Fruit fly (Drosophila melanogaster) whole organism, embryonic: ENCODE data around the gene CHES-1-like.

ENCODE experiments used
- Atf3 ChIP-seq: fragments of 200-800 bp; sonication (Bioruptor generic); optimal IDR thresholded peaks from 3 replicates; lab custom pipeline; 2016; ENCODE audit warnings: missing biosample characterization, missing genetic modification characterization
- BtbVII ChIP-seq: fragments of 200-800 bp; sonication (Bioruptor generic); optimal IDR thresholded peaks from 3 replicates; lab custom pipeline; 2017; ENCODE audit warnings: missing biosample characterization, mild to moderate bottlenecking, missing genetic modification characterization
- CG10543 ChIP-seq: fragments of 200-800 bp; sonication (Bioruptor generic); optimal IDR thresholded peaks from 3 replicates; lab custom pipeline; 2017; ENCODE audit warnings: missing biosample characterization, mild to moderate bottlenecking, missing genetic modification characterization, moderate library complexity
- CG11085 ChIP-seq: fragments of 200-800 bp; sonication (Bioruptor generic); IDR thresholded peaks from 2 replicates; pipeline ENCODE4 v1.3.6; 2022; ENCODE audit warnings: missing biosample characterization, missing genetic modification characterization
- CG1233 ChIP-seq: fragments of 200-800 bp; sonication (Bioruptor generic); optimal IDR thresholded peaks from 4 replicates; lab custom pipeline; 2018; ENCODE audit warnings: missing biosample characterization, mild to moderate bottlenecking, missing genetic modification characterization
- CG12391 ChIP-seq: fragments of 200-800 bp; sonication (Bioruptor generic); optimal IDR thresholded peaks from 3 replicates; lab custom pipeline; 2018; ENCODE audit warnings: missing biosample characterization, mild to moderate bottlenecking, missing genetic modification characterization, moderate library complexity
- CG17359 ChIP-seq: fragments of 200-800 bp; sonication (Bioruptor generic); optimal IDR thresholded peaks from 3 replicates; lab custom pipeline; 2018; ENCODE audit warnings: missing biosample characterization, mild to moderate bottlenecking, missing genetic modification characterization, moderate library complexity
- CG17568 ChIP-seq: fragments of 200-800 bp; sonication (Bioruptor generic); optimal IDR thresholded peaks from 2 replicates; lab custom pipeline; 2018; ENCODE audit warnings: missing biosample characterization, mild to moderate bottlenecking, missing genetic modification characterization, moderate library complexity
- CG18011 ChIP-seq: fragments of 200-800 bp; sonication (Bioruptor generic); optimal IDR thresholded peaks from 2 replicates; lab custom pipeline; 2017; ENCODE audit warnings: missing biosample characterization, missing genetic modification characterization, mild to moderate bottlenecking, moderate library complexity, missing genotype
- CG2199 ChIP-seq: fragments of 200-800 bp; sonication (Bioruptor generic); IDR thresholded peaks from 3 replicates; pipeline ENCODE4 v1.3.6; 2022; ENCODE audit warnings: missing biosample characterization, missing genetic modification characterization
- CG2678 ChIP-seq: fragments of 200-800 bp; sonication (Bioruptor generic); optimal IDR thresholded peaks from 3 replicates; lab custom pipeline; 2019; ENCODE audit warnings: missing biosample characterization, mild to moderate bottlenecking, missing genetic modification characterization, moderate library complexity
- CG2889 ChIP-seq: fragments of 200-800 bp; sonication (Bioruptor generic); IDR thresholded peaks from 3 replicates; pipeline ENCODE4 v1.3.6; 2022; ENCODE audit warnings: missing biosample characterization, missing genetic modification characterization
- CG30431 ChIP-seq: fragments of 200-800 bp; sonication (Bioruptor generic); optimal IDR thresholded peaks from 2 replicates; lab custom pipeline; 2017; ENCODE audit warnings: missing biosample characterization, missing genetic modification characterization
- CG31441 ChIP-seq: fragments of 200-800 bp; sonication (Bioruptor generic); IDR thresholded peaks from 2 replicates; pipeline ENCODE4 v1.3.6; 2022; ENCODE audit warnings: missing biosample characterization, missing genetic modification characterization
- CG3163 ChIP-seq: fragments of 200-800 bp; sonication (Bioruptor generic); optimal IDR thresholded peaks from 3 replicates; lab custom pipeline; 2016; ENCODE audit warnings: missing biosample characterization, missing genetic modification characterization
- CG32532 ChIP-seq: fragments of 200-800 bp; sonication (Bioruptor generic); IDR thresholded peaks from 2 replicates; pipeline ENCODE4 v1.3.6; 2022; ENCODE audit warnings: missing biosample characterization, missing genetic modification characterization
- CG33557 ChIP-seq: fragments of 200-800 bp; sonication (Bioruptor generic); optimal IDR thresholded peaks from 2 replicates; lab custom pipeline; 2019; ENCODE audit warnings: missing biosample characterization, mild to moderate bottlenecking, missing genetic modification characterization, moderate library complexity
- CG43689 ChIP-seq: fragments of 200-800 bp; sonication (Bioruptor generic); IDR thresholded peaks from 2 replicates; pipeline ENCODE4 v1.3.6; 2022; ENCODE audit warnings: missing biosample characterization, missing genetic modification characterization
- CG6689 ChIP-seq: fragments of 200-800 bp; sonication (Bioruptor generic); IDR thresholded peaks from 2 replicates; pipeline ENCODE4 v1.3.6; 2022; ENCODE audit warnings: missing biosample characterization, missing genetic modification characterization
- Dbx ChIP-seq: fragments of 200-800 bp; sonication (Bioruptor generic); IDR thresholded peaks from 3 replicates; pipeline ENCODE4 v1.3.6; 2022; ENCODE audit warnings: missing biosample characterization, missing genetic modification characterization
- Fer3 ChIP-seq: fragments of 200-800 bp; sonication (Bioruptor generic); optimal IDR thresholded peaks from 2 replicates; lab custom pipeline; 2018; ENCODE audit warnings: missing biosample characterization, mild to moderate bottlenecking, missing genetic modification characterization, moderate library complexity
- Hmr ChIP-seq: fragments of 200-800 bp; sonication (Bioruptor generic); optimal IDR thresholded peaks from 3 replicates; lab custom pipeline; 2017; ENCODE audit warnings: mild to moderate bottlenecking, missing biosample characterization, missing genetic modification reagents, missing genetic modification characterization
- Hr78 ChIP-seq, 2 experiments: fragments of 200-800 bp in 1 of 2; fragments of >200 bp in 1 of 2; sonication (Bioruptor generic) in 1 of 2; optimal IDR thresholded peaks; 2 replicates each; lab custom pipeline; 2017 to 2019; ENCODE audit warnings: missing biosample characterization in 2 of 2, missing genetic modification characterization in 2 of 2, mild to moderate bottlenecking in 1 of 2, moderate library complexity in 1 of 2
- MTF-1 ChIP-seq: fragments of 200-800 bp; sonication (Bioruptor generic); optimal IDR thresholded peaks from 2 replicates; lab custom pipeline; 2018; ENCODE audit warnings: missing biosample characterization, mild to moderate bottlenecking, missing genetic modification characterization, borderline replicate concordance
- Meics ChIP-seq: fragments of 200-800 bp; sonication (Bioruptor generic); optimal IDR thresholded peaks from 2 replicates; lab custom pipeline; 2017; ENCODE audit warnings: missing biosample characterization, mild to moderate bottlenecking, missing genetic modification characterization
- Mes4 ChIP-seq: fragments of 200-800 bp; sonication (Bioruptor generic); optimal IDR thresholded peaks from 2 replicates; lab custom pipeline; 2016; ENCODE audit warnings: missing biosample characterization, missing genetic modification characterization
- NC2α ChIP-seq: fragments of 200-800 bp; sonication (Bioruptor generic); optimal IDR thresholded peaks from 2 replicates; lab custom pipeline; 2016; ENCODE audit warnings: missing biosample characterization, missing genetic modification characterization
- Nf-YC ChIP-seq: fragments of 200-800 bp; optimal IDR thresholded peaks from 3 replicates; lab custom pipeline; 2019; ENCODE audit warnings: missing biosample characterization, mild to moderate bottlenecking, missing genetic modification characterization, moderate library complexity
- Ravus ChIP-seq: fragments of 200-800 bp; sonication (Bioruptor generic); IDR thresholded peaks from 2 replicates; pipeline ENCODE4 v1.3.6; 2022; ENCODE audit warnings: missing biosample characterization, missing genetic modification characterization
- Side ChIP-seq: fragments of 200-800 bp; sonication (Bioruptor generic); optimal IDR thresholded peaks from 2 replicates; lab custom pipeline; 2016; ENCODE audit warnings: missing biosample characterization, missing genetic modification characterization
- Sox102F ChIP-seq: fragments of 200-800 bp; sonication (Bioruptor generic); optimal IDR thresholded peaks from 2 replicates; lab custom pipeline; 2018; ENCODE audit warnings: missing biosample characterization, mild to moderate bottlenecking, missing genetic modification characterization, moderate library complexity
- ab ChIP-seq: fragments of 200-800 bp; sonication (Bioruptor generic); optimal IDR thresholded peaks from 2 replicates; lab custom pipeline; 2016; ENCODE audit warnings: missing biosample characterization, missing genetic modification characterization
- al ChIP-seq: fragments of 200-800 bp; sonication (Bioruptor generic); IDR thresholded peaks from 2 replicates; pipeline ENCODE4 v1.3.6; 2022; ENCODE audit warnings: missing biosample characterization, missing genetic modification characterization
- amos ChIP-seq: fragments of 200-800 bp; sonication (Bioruptor generic); IDR thresholded peaks from 2 replicates; pipeline ENCODE4 v1.3.6; 2022; ENCODE audit warnings: missing biosample characterization, missing genetic modification characterization; ENCODE audit not compliant: partially characterized antibody
- ato ChIP-seq: fragments of 200-800 bp; sonication (Bioruptor generic); IDR thresholded peaks from 2 replicates; pipeline ENCODE4 v1.3.6; 2022; ENCODE audit warnings: missing biosample characterization, missing genetic modification characterization; ENCODE audit not compliant: partially characterized antibody
- bbx ChIP-seq: fragments of 200-800 bp; sonication (Bioruptor generic); IDR thresholded peaks from 2 replicates; pipeline ENCODE4 v1.3.6; 2022; ENCODE audit warnings: missing biosample characterization, missing genetic modification characterization; ENCODE audit not compliant: partially characterized antibody
- crc ChIP-seq: fragments of 200-800 bp; sonication (Bioruptor generic); optimal IDR thresholded peaks from 2 replicates; lab custom pipeline; 2016; ENCODE audit warnings: missing biosample characterization, missing genetic modification characterization
- dan ChIP-seq: fragments of 200-800 bp; sonication (Bioruptor generic); IDR thresholded peaks from 2 replicates; pipeline ENCODE4 v1.3.6; 2022; ENCODE audit warnings: missing biosample characterization, missing genetic modification characterization
- gce ChIP-seq: fragments of 200-800 bp; sonication (Bioruptor generic); IDR thresholded peaks from 3 replicates; pipeline ENCODE4 v1.3.6; 2022; ENCODE audit warnings: missing biosample characterization, missing genetic modification characterization
- gt ChIP-seq: fragments of 200-800 bp; sonication (Bioruptor generic); IDR thresholded peaks from 2 replicates; pipeline ENCODE4 v1.3.6; 2022; ENCODE audit warnings: missing biosample characterization, missing genetic modification characterization
- jing ChIP-seq: fragments of 200-800 bp; sonication (Bioruptor generic); optimal IDR thresholded peaks from 2 replicates; lab custom pipeline; 2018; ENCODE audit warnings: missing biosample characterization, mild to moderate bottlenecking, missing genetic modification characterization
- pan ChIP-seq, 4 experiments: fragments of >200 bp in 3 of 4; fragments of 200-800 bp in 1 of 4; sonication (Bioruptor generic) in 1 of 4; optimal IDR thresholded peaks in 3 of 4; IDR thresholded peaks in 1 of 4; 2 replicates each; pipeline versions ENCODE4 v1.3.6 to Lab custom; 2017 to 2022; ENCODE audit warnings: missing biosample characterization in 2 of 4, missing genetic modification characterization in 2 of 4, mixed read lengths in 1 of 4
- pnt ChIP-seq: fragments of 200-800 bp; sonication (Bioruptor generic); optimal IDR thresholded peaks from 3 replicates; lab custom pipeline; 2016; ENCODE audit warnings: missing biosample characterization, missing genetic modification characterization
- pum ChIP-seq: fragments of 200-800 bp; sonication (Bioruptor generic); optimal IDR thresholded peaks from 2 replicates; lab custom pipeline; 2016; ENCODE audit warnings: missing biosample characterization, missing genetic modification characterization
- row ChIP-seq: fragments of 200-800 bp; sonication (Bioruptor generic); IDR thresholded peaks from 3 replicates; pipeline ENCODE4 v1.3.6; 2022; ENCODE audit warnings: missing biosample characterization, missing genetic modification characterization
- seq ChIP-seq: fragments of 200-800 bp; sonication (Bioruptor generic); IDR thresholded peaks from 2 replicates; pipeline ENCODE4 v1.3.6; 2022; ENCODE audit warnings: missing biosample characterization, missing genetic modification characterization
- slp2 ChIP-seq: fragments of 200-800 bp; sonication (Bioruptor generic); optimal IDR thresholded peaks from 2 replicates; lab custom pipeline; 2016; ENCODE audit warnings: missing biosample characterization, missing genetic modification characterization
- toy ChIP-seq: fragments of 200-800 bp; sonication (Bioruptor generic); IDR thresholded peaks from 2 replicates; pipeline ENCODE4 v1.3.6; 2022; ENCODE audit warnings: missing biosample characterization, missing genetic modification characterization
- unpg ChIP-seq: fragments of 200-800 bp; sonication (Bioruptor generic); optimal IDR thresholded peaks from 3 replicates; lab custom pipeline; 2018; ENCODE audit warnings: missing biosample characterization, mild to moderate bottlenecking, missing genetic modification characterization, moderate library complexity
- zen2 ChIP-seq: fragments of 200-800 bp; sonication (Bioruptor generic); IDR thresholded peaks from 3 replicates; pipeline ENCODE4 v1.3.6; 2022; ENCODE audit warnings: missing biosample characterization, missing genetic modification characterization; ENCODE audit not compliant: partially characterized antibody

CHES-1-like gene

DNA sequence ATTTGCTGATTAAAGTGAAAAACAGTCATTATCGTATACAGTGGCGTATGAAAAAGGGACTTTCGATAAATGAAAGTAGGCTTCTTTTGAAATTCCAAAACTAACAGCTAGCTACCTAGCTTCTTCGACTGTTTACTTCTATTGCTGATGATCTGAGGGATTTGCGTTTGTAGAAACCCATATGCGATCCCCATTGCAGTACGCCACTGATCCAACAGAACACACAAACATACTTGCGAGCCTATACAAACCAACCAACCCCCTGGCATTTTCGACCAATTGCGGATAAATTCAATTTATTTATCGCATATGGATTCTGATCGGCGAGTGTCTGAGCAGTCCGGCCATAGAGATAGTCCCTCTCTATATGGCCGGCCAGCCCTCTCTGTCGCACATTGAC lies 57.5 kb downstream of the CHES-1-like start (continued):
- TF ChIP-seq gce: peak; percentile 33; the same call in 1 of the 3 replicates
- TF ChIP-seq CG11085: no peak
- TF ChIP-seq Meics (GFP tag; lab: Kevin White, UChicago): peak; percentile 66
- peak; percentile 38 for TF ChIP-seq CG33557
- TF ChIP-seq al (GFP tag; lab: Robert Waterston, UW): peak; percentile 38; the same call in 1 of the 2 replicates
- 0 out of 3 replicates have a peak, but pooled peaks have one; percentile 41 for TF ChIP-seq Dbx (GFP tag; lab: Robert Waterston, UW)
- peak; percentile 69 for TF ChIP-seq CG2678
- no peak for TF ChIP-seq ab (GFP tag; lab: Kevin White, UChicago)
- TF ChIP-seq toy (GFP tag; lab: Robert Waterston, UW): no peak
- TF ChIP-seq CG1233 (GFP tag; lab: Kevin White, UChicago): peak; percentile 35
- TF ChIP-seq Sox102F (GFP tag; lab: Kevin White, UChicago): peak; percentile 78
- TF ChIP-seq amos: no peak
- TF ChIP-seq CG18011 (GFP tag; lab: Kevin White, UChicago): peak; percentile 38
- TF ChIP-seq CG2199 (GFP tag; lab: Robert Waterston, UW): 0 out of 3 replicates have a peak, but pooled peaks have one; percentile 66
- TF ChIP-seq gt (GFP tag; lab: Robert Waterston, UW): no peak
- no peak for TF ChIP-seq Hr78 (GFP tag; optimal IDR thresholded peaks at IDR 0.05; lab: Kevin White, UChicago)
- peak; percentile 41; the same call in 1 of the 2 replicates for TF ChIP-seq CG43689 (GFP tag; lab: Robert Waterston, UW)
- no peak for TF ChIP-seq zen2 (GFP tag; lab: Robert Waterston, UW)
- peak; percentile 69 for TF ChIP-seq CG32532 (GFP tag; lab: Robert Waterston, UW)
- TF ChIP-seq Mes4 (GFP tag; lab: Kevin White, UChicago): no peak
- TF ChIP-seq row: peak; percentile 88
- peak; percentile 80 for TF ChIP-seq unpg (GFP tag; lab: Kevin White, UChicago)
- peak; percentile 24 for TF ChIP-seq crc (GFP tag; lab: Kevin White, UChicago)
- TF ChIP-seq seq (GFP tag; lab: Robert Waterston, UW): peak; percentile 70
- TF ChIP-seq dan (GFP tag; lab: Robert Waterston, UW): no peak
- no peak for TF ChIP-seq pan (optimal IDR thresholded peaks at IDR 0.05; lab: Kevin White, UChicago)
- TF ChIP-seq pan (GFP tag; optimal IDR thresholded peaks at IDR 0.05 in 1 of 2, IDR thresholded peaks at IDR 0.05 in 1 of 2): peak in 1 of 2 experiments; percentile 74
- TF ChIP-seq CG17359 (tag; lab: Kevin White, UChicago): peak; percentile 61
- TF ChIP-seq ato (GFP tag; lab: Robert Waterston, UW): no peak
- peak; percentile 62 for TF ChIP-seq CG6689 (GFP tag; lab: Robert Waterston, UW)
- peak; percentile 22 for TF ChIP-seq CG17568 (GFP tag; lab: Kevin White, UChicago)
- peak; percentile 45 for TF ChIP-seq BtbVII
- peak; percentile 57 for TF ChIP-seq Hmr
- TF ChIP-seq pum: peak; percentile 23
- TF ChIP-seq jing: no peak
- no peak for TF ChIP-seq bbx (GFP tag; lab: Robert Waterston, UW)
- TF ChIP-seq CG31441 (GFP tag; lab: Robert Waterston, UW): peak; percentile 58
- peak; percentile 68 for TF ChIP-seq CG12391
- peak; percentile 70 for TF ChIP-seq Fer3
- no peak for TF ChIP-seq Side
- TF ChIP-seq CG2889 (GFP tag; lab: Robert Waterston, UW): peak; percentile 65; the same call in 1 of the 3 replicates
- peak; percentile 44 for TF ChIP-seq pnt (GFP tag; lab: Kevin White, UChicago)
- peak; percentile 86 for TF ChIP-seq Nf-YC
- peak; percentile 25 for TF ChIP-seq CG10543 (GFP tag; lab: Kevin White, UChicago)
- peak; percentile 33 for TF ChIP-seq Ravus
- TF ChIP-seq Atf3: no peak
- peak; percentile 49 for TF ChIP-seq slp2 (GFP tag; lab: Kevin White, UChicago)
- no peak for TF ChIP-seq MTF-1 (GFP tag; lab: Kevin White, UChicago)
- no peak for TF ChIP-seq NC2α (GFP tag; lab: Kevin White, UChicago)
- TF ChIP-seq CG3163 (GFP tag; lab: Kevin White, UChicago): peak; percentile 12
- peak; percentile 53 for TF ChIP-seq CG30431 (GFP tag; lab: Kevin White, UChicago)
